Worm (Caenorhabditis elegans): ENCODE measurements around the gene Y67D2.2.

Y67D2.2 gene

DNA sequence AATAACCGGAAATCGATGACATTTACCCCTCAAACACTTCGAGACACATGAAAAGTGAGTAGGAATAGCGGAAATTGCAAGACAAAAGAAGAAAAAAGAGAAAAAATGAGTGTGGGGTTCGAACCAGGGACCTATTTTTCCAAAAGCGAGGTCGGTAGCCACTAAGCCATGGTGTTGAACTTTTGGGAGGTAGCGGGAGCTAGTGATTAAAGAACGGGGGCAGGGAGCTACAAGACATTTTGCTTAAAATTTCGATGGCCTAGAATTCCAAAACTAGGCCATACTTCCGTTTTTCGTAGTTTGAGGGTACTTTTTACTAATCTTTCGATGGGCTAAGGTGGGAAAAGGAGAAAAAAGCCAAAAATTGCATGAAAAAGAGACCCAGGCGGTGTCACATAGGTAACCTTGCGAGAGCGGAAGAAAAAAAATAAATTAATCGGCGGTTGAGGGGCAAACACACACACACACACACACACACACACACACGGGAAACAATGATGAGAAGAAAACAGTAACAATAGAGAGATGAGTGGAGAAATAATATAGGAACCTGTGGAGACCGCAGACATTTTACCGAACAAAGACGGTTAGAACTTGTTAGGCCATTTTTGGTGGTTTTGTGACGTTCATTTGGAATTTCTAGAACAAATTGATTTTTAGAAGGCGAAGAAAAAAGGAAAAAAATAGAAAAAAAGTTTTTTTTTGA is 43.0 kb downstream of the Y67D2.2 start (continued):
- peak; percentile 53 for TF ChIP-seq blmp-1 (tag; optimal IDR thresholded peaks at IDR 0.05)
- no peak for TF ChIP-seq lin-39 (tag; optimal IDR thresholded peaks at IDR 0.05)
- TF ChIP-seq mef-2 (tag; optimal IDR thresholded peaks at IDR 0.05): no peak
- TF ChIP-seq zip-4 (GFP tag; optimal IDR thresholded peaks at IDR 0.05): no peak
- TF ChIP-seq grh-1 (GFP tag; IDR thresholded peaks at IDR 0.05): no peak
- peak; percentile 14 for TF ChIP-seq xbp-1 (tag; optimal IDR thresholded peaks at IDR 0.05)
- no peak for TF ChIP-seq isw-1 (GFP tag; IDR thresholded peaks at IDR 0.05)
- TF ChIP-seq sptf-1 (tag; optimal IDR thresholded peaks at IDR 0.05): no peak
- TF ChIP-seq vab-15 (tag; optimal IDR thresholded peaks at IDR 0.05): no peak

DNA sequence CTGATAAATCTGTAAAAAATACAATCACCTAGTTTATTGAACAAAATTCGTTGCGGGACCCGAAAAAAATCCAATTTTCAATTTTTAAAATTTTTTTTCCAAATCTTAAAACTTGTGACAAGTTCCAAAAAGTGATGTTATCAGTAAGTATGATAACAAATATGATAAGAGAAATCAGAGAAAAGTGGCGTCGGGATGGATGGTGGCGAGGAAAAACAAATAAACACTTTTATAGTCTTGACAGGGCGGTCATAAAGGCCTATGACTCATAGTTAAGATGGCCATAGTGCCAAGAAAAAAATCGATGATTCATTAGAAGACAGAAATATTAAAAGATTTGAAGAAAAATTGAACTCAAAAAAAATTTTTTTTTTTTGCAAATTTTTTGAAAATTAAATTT is 44.1 kb downstream of the Y67D2.2 start:
- TF ChIP-seq lin-35 (GFP tag; optimal IDR thresholded peaks at IDR 0.05): peak in 1 of 2 experiments; percentile 44
- no peak for TF ChIP-seq lin-13 (GFP tag; optimal IDR thresholded peaks at IDR 0.05)
- TF ChIP-seq nhr-90 (tag; optimal IDR thresholded peaks at IDR 0.05; ENCODE audit: poor library complexity): peak; percentile 33
- peak; percentile 93 for TF ChIP-seq elt-2 (tag; optimal IDR thresholded peaks at IDR 0.05)
- peak in 1 of 2 experiments; percentile 6 for TF ChIP-seq mdl-1 (tag; optimal IDR thresholded peaks at IDR 0.05)
- TF ChIP-seq ama-1 (optimal IDR thresholded peaks at IDR 0.05): no peak
- no peak for TF ChIP-seq sup-37 (GFP tag; optimal IDR thresholded peaks at IDR 0.05)
- peak; percentile 50 for TF ChIP-seq pqm-1 (tag; optimal IDR thresholded peaks at IDR 0.05)
- TF ChIP-seq fos-1 (tag; optimal IDR thresholded peaks at IDR 0.05): peak; percentile 23
- TF ChIP-seq unc-130 (tag; optimal IDR thresholded peaks at IDR 0.05): no peak
- TF ChIP-seq nhr-20 (tag; optimal IDR thresholded peaks at IDR 0.05): peak; percentile 28
- TF ChIP-seq jun-1 (tag; optimal IDR thresholded peaks at IDR 0.05): peak; percentile 29
- TF ChIP-seq elt-3 (tag; optimal IDR thresholded peaks at IDR 0.05): peak in 5 of 6 experiments; percentile 22 to 93 (median 76)
- TF ChIP-seq xbp-1 (tag; optimal IDR thresholded peaks at IDR 0.05): no peak
- TF ChIP-seq nhr-71 (tag; optimal IDR thresholded peaks at IDR 0.05): peak; percentile 23
- TF ChIP-seq blmp-1 (tag; optimal IDR thresholded peaks at IDR 0.05): peak; percentile 47
- TF ChIP-seq lin-39 (tag; optimal IDR thresholded peaks at IDR 0.05): no peak
- TF ChIP-seq lin-14 (GFP tag; optimal IDR thresholded peaks at IDR 0.05): peak; percentile 58
- TF ChIP-seq nhr-85 (tag): peak; percentile 66

DNA sequence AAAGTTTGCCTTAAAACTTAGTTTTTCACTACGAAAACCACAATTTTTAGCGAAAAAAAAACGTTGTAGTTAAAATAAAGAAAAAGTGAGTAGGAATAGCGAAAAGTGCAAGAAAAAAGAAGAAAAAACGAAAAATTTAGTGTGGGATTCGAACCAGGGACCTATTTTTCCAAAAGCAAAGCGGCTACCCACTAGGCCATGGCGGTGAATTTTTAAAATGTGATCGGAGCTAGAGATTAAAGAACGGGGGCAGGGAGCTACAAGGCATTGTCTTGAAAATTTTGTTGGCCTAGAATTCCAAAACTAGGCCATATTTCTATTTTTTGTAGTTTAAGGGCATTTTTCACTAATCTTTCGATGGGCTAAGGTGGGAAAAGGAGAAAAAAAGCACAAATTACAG is 45.2 kb downstream of the Y67D2.2 start:
- TF ChIP-seq ztf-11 (tag; optimal IDR thresholded peaks at IDR 0.05): no peak
- TF ChIP-seq nhr-20 (tag; optimal IDR thresholded peaks at IDR 0.05): no peak
- TF ChIP-seq snpc-4 (tag; optimal IDR thresholded peaks at IDR 0.05): no peak
- TF ChIP-seq fkh-8 (tag; optimal IDR thresholded peaks at IDR 0.05): no peak
- TF ChIP-seq lsy-2 (tag; optimal IDR thresholded peaks at IDR 0.05): no peak
- no peak for TF ChIP-seq sox-4 (tag; optimal IDR thresholded peaks at IDR 0.05)
- TF ChIP-seq mab-9 (GFP tag; IDR thresholded peaks at IDR 0.05): no peak
- TF ChIP-seq C16A3.4 (tag; optimal IDR thresholded peaks at IDR 0.05): no peak
- TF ChIP-seq mdl-1 (tag; optimal IDR thresholded peaks at IDR 0.05): no peak
- TF ChIP-seq nhr-71 (tag; optimal IDR thresholded peaks at IDR 0.05): no peak
- no peak for TF ChIP-seq lin-13 (GFP tag; optimal IDR thresholded peaks at IDR 0.05)
- TF ChIP-seq nhr-11 (tag; optimal IDR thresholded peaks at IDR 0.05): no peak
- TF ChIP-seq Y116A8C.19 (tag; optimal IDR thresholded peaks at IDR 0.05; ENCODE audit: borderline replicate concordance): no peak
- TF ChIP-seq dpl-1 (GFP tag; optimal IDR thresholded peaks at IDR 0.05): no peak
- TF ChIP-seq ceh-63 (GFP tag; optimal IDR thresholded peaks at IDR 0.05): no peak
- no peak for TF ChIP-seq hpl-2 (GFP tag; optimal IDR thresholded peaks at IDR 0.05)
- no peak for TF ChIP-seq unc-86 (tag; optimal IDR thresholded peaks at IDR 0.05)
- TF ChIP-seq hlh-4 (tag; optimal IDR thresholded peaks at IDR 0.05): no peak
- TF ChIP-seq unc-62 (GFP tag; optimal IDR thresholded peaks at IDR 0.05): no peak
